Worm (Caenorhabditis elegans) whole organism, young adult: ENCODE data around the gene ugt-7.

Experiments used
- F10E7.11 ChIP-seq: sonication (generic microtip); optimal IDR thresholded peaks from 2 replicates; lab custom pipeline; 2017; ENCODE audit warnings: mild to moderate bottlenecking, missing genetic modification characterization, moderate library complexity, missing compliant biosample characterization
- aptf-3 ChIP-seq: fragments of 200-800 bp; sonication (Bioruptor generic); IDR thresholded peaks from 2 replicates; pipeline ENCODE4 v1.3.6; 2022; ENCODE audit warnings: missing genetic modification characterization, missing compliant biosample characterization
- ceh-100 ChIP-seq: fragments of 200-800 bp; sonication (Bioruptor generic); IDR thresholded peaks from 2 replicates; pipeline ENCODE4 v1.3.6; 2022; ENCODE audit warnings: missing genetic modification reagents, missing genetic modification characterization, missing compliant biosample characterization
- madf-3 ChIP-seq: fragments of 200-800 bp; sonication (Bioruptor generic); IDR thresholded peaks from 2 replicates; pipeline ENCODE4 v1.3.6; 2022; ENCODE audit warnings: missing genetic modification reagents, missing genetic modification characterization, missing compliant biosample characterization

DNA sequence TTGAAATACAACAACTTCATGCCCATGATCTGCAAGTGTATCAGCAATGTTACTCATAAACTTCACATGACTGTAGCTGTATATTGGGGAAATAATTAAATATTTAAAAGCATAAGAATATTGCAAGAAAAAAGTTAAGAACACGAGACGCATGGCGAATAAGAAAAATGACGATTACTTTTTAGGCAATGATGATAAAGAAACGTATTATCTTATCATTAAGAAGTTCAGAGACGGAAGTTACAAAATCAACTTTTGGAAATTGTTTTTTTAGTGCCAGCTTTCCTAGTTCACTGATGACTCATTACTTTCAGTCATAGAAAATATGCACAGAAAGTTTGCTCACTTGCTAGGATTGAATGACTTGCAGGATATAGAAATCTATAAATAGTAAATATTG is at the start of gene ugt-7:
- TF ChIP-seq aptf-3 (GFP tag; lab: Robert Waterston, UW) (no peak), madf-3 (no peak), F10E7.11 (tag; lab: Kevin White, UChicago) (no peak), ceh-100 (GFP tag; lab: Robert Waterston, UW) (no peak)
